In genomic region chrIV:2390251-2390672, ce11 we compare ENCODE assay signal across 2 worm cellular contexts.
TF ChIP-seq lines count a peak whose summit lies in the region.

No protein-coding gene starts in this region.

TF ChIP-seq in whole organism, L2 larva, 48 proteins besides CTCF, POLR2A, EP300 and RAD21 (continued from another document):
- peak; percentile 37 for TF ChIP-seq nhr-21 (tag; optimal IDR thresholded peaks at IDR 0.05; lab: Kevin White, UChicago)
- TF ChIP-seq ztf-1 (GFP tag; conservative IDR thresholded peaks at IDR 0.05; lab: Robert Waterston, UW): no peak
- peak; percentile 52 for TF ChIP-seq gmeb-1 (tag; optimal IDR thresholded peaks at IDR 0.05; lab: Kevin White, UChicago)
- no peak for TF ChIP-seq nhr-10 (tag; optimal IDR thresholded peaks at IDR 0.05; lab: Kevin White, UChicago)
- no peak for TF ChIP-seq sma-9 (GFP tag; optimal IDR thresholded peaks at IDR 0.05; lab: Kevin White, UChicago)
- TF ChIP-seq sma-9 (tag; optimal IDR thresholded peaks at IDR 0.05; lab: Kevin White, UChicago): no peak
- TF ChIP-seq dmd-4 (tag; optimal IDR thresholded peaks at IDR 0.05; lab: Kevin White, UChicago): no peak
- TF ChIP-seq ama-1 (optimal IDR thresholded peaks at IDR 0.05; lab: Kevin White, UChicago): no peak
- no peak for TF ChIP-seq nhr-23 (tag; optimal IDR thresholded peaks at IDR 0.05; lab: Kevin White, UChicago)
- no peak for TF ChIP-seq unc-62 (GFP tag; optimal IDR thresholded peaks at IDR 0.05; lab: Kevin White, UChicago)
- no peak for TF ChIP-seq blmp-1 (tag; optimal IDR thresholded peaks at IDR 0.05; lab: Kevin White, UChicago; ENCODE audit: insufficient read depth)
- TF ChIP-seq lin-39 (tag; optimal IDR thresholded peaks at IDR 0.05; lab: Kevin White, UChicago): no peak
- no peak for TF ChIP-seq lin-11 (tag; optimal IDR thresholded peaks at IDR 0.05; lab: Kevin White, UChicago)
- TF ChIP-seq ztf-11 (tag; optimal IDR thresholded peaks at IDR 0.05; lab: Kevin White, UChicago): no peak
- no peak for TF ChIP-seq C34F6.9 (tag; optimal IDR thresholded peaks at IDR 0.05; lab: Kevin White, UChicago)
- TF ChIP-seq ceh-82 (tag; optimal IDR thresholded peaks at IDR 0.05; lab: Kevin White, UChicago): no peak
- TF ChIP-seq nhr-77 (tag; optimal IDR thresholded peaks at IDR 0.05; lab: Kevin White, UChicago): no peak
- no peak for TF ChIP-seq alr-1 (tag; optimal IDR thresholded peaks at IDR 0.05; lab: Kevin White, UChicago)
- peak; percentile 65 for TF ChIP-seq sma-3 (GFP tag; optimal IDR thresholded peaks at IDR 0.05; lab: Kevin White, UChicago)
- TF ChIP-seq elt-1 (tag; optimal IDR thresholded peaks at IDR 0.05; lab: Kevin White, UChicago): no peak
- TF ChIP-seq ztf-4 (tag; optimal IDR thresholded peaks at IDR 0.05; lab: Kevin White, UChicago): peak; percentile 40
- no peak for TF ChIP-seq nhr-12 (tag; optimal IDR thresholded peaks at IDR 0.05; lab: Kevin White, UChicago)
- TF ChIP-seq elt-3 (tag; optimal IDR thresholded peaks at IDR 0.05; lab: Kevin White, UChicago): no peak
- TF ChIP-seq aly-2 (tag; optimal IDR thresholded peaks at IDR 0.05; lab: Kevin White, UChicago): no peak
- TF ChIP-seq nhr-6 (tag; optimal IDR thresholded peaks at IDR 0.05; lab: Kevin White, UChicago): no peak
TF ChIP-seq in whole organism, L2 larva: peak in this region for 11.

TF ChIP-seq in whole organism, L4 larva, 104 proteins besides CTCF, POLR2A, EP300 and RAD21 (continued from another document):
- TF ChIP-seq pha-4 (GFP tag; IDR thresholded peaks at IDR 0.05; lab: Robert Waterston, UW) (peak; percentile 65; the same call in 1 of the 2 replicates), pha-4 (tag; optimal IDR thresholded peaks at IDR 0.05; lab: Kevin White, UChicago) (no peak), mes-2 (tag; optimal IDR thresholded peaks at IDR 0.05; lab: Kevin White, UChicago; ENCODE audit: poor library complexity, severe bottlenecking) (peak; percentile 30), nhr-76 (tag; optimal IDR thresholded peaks at IDR 0.05; lab: Kevin White, UChicago) (no peak), lin-1 (GFP tag; IDR thresholded peaks at IDR 0.05; lab: Robert Waterston, UW) (peak; percentile 36; the same call in 1 of the 2 replicates), Y48G9A.11 (GFP tag; IDR thresholded peaks at IDR 0.05; lab: Robert Waterston, UW) (peak; percentile 74), nhr-111 (GFP tag; optimal IDR thresholded peaks at IDR 0.05; lab: Kevin White, UChicago) (no peak), ceh-20 (GFP tag; IDR thresholded peaks at IDR 0.05; lab: Robert Waterston, UW) (no peak), snpc-1.2 (GFP tag; IDR thresholded peaks at IDR 0.05; lab: Robert Waterston, UW) (peak; percentile 29; the same call in 1 of the 2 replicates), madf-5 (GFP tag; IDR thresholded peaks at IDR 0.05; lab: Robert Waterston, UW) (0 out of 4 replicates have a peak, but pooled peaks of 1 of the 2 experiments have one; percentile 37), daf-12 (tag; optimal IDR thresholded peaks at IDR 0.05; lab: Kevin White, UChicago) (no peak), daf-19 (GFP tag; conservative IDR thresholded peaks at IDR 0.05; lab: Robert Waterston, UW) (peak; percentile 81; the same call in 1 of the 2 replicates), zip-11 (GFP tag; IDR thresholded peaks at IDR 0.05; lab: Robert Waterston, UW) (no peak), F49E8.2 (tag; optimal IDR thresholded peaks at IDR 0.05; lab: Kevin White, UChicago; ENCODE audit: borderline replicate concordance) (peak; percentile 57), cey-2 (tag; optimal IDR thresholded peaks at IDR 0.05; lab: Kevin White, UChicago; ENCODE audit: borderline replicate concordance, insufficient read depth) (no peak), zfp-3 (GFP tag; conservative IDR thresholded peaks at IDR 0.05; lab: Robert Waterston, UW) (peak; percentile 76; the same call in 1 of the 2 replicates), daf-16 (GFP tag; optimal IDR thresholded peaks at IDR 0.05; lab: Kevin White, UChicago) (peak in 1 of 2 experiments; percentile 22), daf-16 (tag; optimal IDR thresholded peaks at IDR 0.05; lab: Kevin White, UChicago) (no peak), duxl-1 (tag; optimal IDR thresholded peaks at IDR 0.05; lab: Kevin White, UChicago; ENCODE audit: poor library complexity) (peak; percentile 26), nhr-6 (tag; optimal IDR thresholded peaks at IDR 0.05; lab: Kevin White, UChicago) (no peak), dmd-6 (GFP tag; IDR thresholded peaks at IDR 0.05; lab: Robert Waterston, UW) (peak; percentile 18; the same call in 1 of the 2 replicates), mep-1 (tag; optimal IDR thresholded peaks at IDR 0.05; lab: Kevin White, UChicago) (peak; percentile 72), ceh-44 (GFP tag; IDR thresholded peaks at IDR 0.05; lab: Robert Waterston, UW) (no peak), F10B5.3 (tag; optimal IDR thresholded peaks at IDR 0.05; lab: Kevin White, UChicago) (peak; percentile 21), nhr-25 (tag; optimal IDR thresholded peaks at IDR 0.05; lab: Kevin White, UChicago; ENCODE audit: borderline replicate concordance, insufficient read depth) (no peak), Y75B8A.6 (GFP tag; IDR thresholded peaks at IDR 0.05; lab: Robert Waterston, UW) (no peak), ZK546.5 (tag; optimal IDR thresholded peaks at IDR 0.05; lab: Kevin White, UChicago) (no peak), T20F7.1 (GFP tag; optimal IDR thresholded peaks at IDR 0.05; lab: Kevin White, UChicago) (no peak), mxl-3 (GFP tag; optimal IDR thresholded peaks at IDR 0.05; lab: Kevin White, UChicago) (no peak), lin-39 (tag; optimal IDR thresholded peaks at IDR 0.05; lab: Kevin White, UChicago) (no peak), zfp-2 (tag; optimal IDR thresholded peaks at IDR 0.05; lab: Kevin White, UChicago) (no peak), unc-62 (GFP tag; optimal IDR thresholded peaks at IDR 0.05 in 1 of 2; lab: Kevin White, UChicago) (peak in 1 of 2 experiments; percentile 69), unc-62 (tag; optimal IDR thresholded peaks at IDR 0.05; lab: Kevin White, UChicago) (no peak), rbr-2 (tag; optimal IDR thresholded peaks at IDR 0.05; lab: Kevin White, UChicago) (peak; percentile 48), gei-8 (GFP tag; optimal IDR thresholded peaks at IDR 0.05; lab: Kevin White, UChicago) (no peak), D1046.2 (GFP tag; IDR thresholded peaks at IDR 0.05; lab: Robert Waterston, UW) (0 out of 2 replicates have a peak, but pooled peaks have one; percentile 69), tra-1 (GFP tag; IDR thresholded peaks at IDR 0.05; lab: Robert Waterston, UW) (no peak), aha-1 (tag; lab: Kevin White, UChicago) (no peak), lin-29 (GFP tag; IDR thresholded peaks at IDR 0.05; lab: Robert Waterston, UW) (peak; percentile 31; the same call in 1 of the 2 replicates), dmd-8 (GFP tag; IDR thresholded peaks at IDR 0.05; lab: Robert Waterston, UW) (no peak), php-3 (GFP tag; IDR thresholded peaks at IDR 0.05; lab: Robert Waterston, UW) (no peak; the same call in 1 of the 2 replicates), ces-1 (GFP tag; optimal IDR thresholded peaks at IDR 0.05; lab: Kevin White, UChicago) (no peak), mdt-29 (GFP tag; IDR thresholded peaks at IDR 0.05; lab: Robert Waterston, UW) (no peak), mdl-1 (tag; optimal IDR thresholded peaks at IDR 0.05; lab: Kevin White, UChicago) (no peak), nhr-42 (GFP tag; IDR thresholded peaks at IDR 0.05; lab: Robert Waterston, UW) (peak; percentile 69), ctbp-1 (GFP tag; IDR thresholded peaks at IDR 0.05; lab: Robert Waterston, UW) (peak; percentile 45; the same call in 1 of the 2 replicates), sdz-12 (GFP tag; optimal IDR thresholded peaks at IDR 0.05; lab: Kevin White, UChicago) (peak; percentile 58), daf-8 (GFP tag; IDR thresholded peaks at IDR 0.05; lab: Robert Waterston, UW) (no peak), nhr-102 (tag; optimal IDR thresholded peaks at IDR 0.05; lab: Kevin White, UChicago) (peak; percentile 70), lsy-2 (tag; optimal IDR thresholded peaks at IDR 0.05; lab: Kevin White, UChicago) (peak; percentile 26 to 69), Y5F2A.4 (GFP tag; optimal IDR thresholded peaks at IDR 0.05; lab: Kevin White, UChicago) (peak; percentile 2), nhr-41 (GFP tag; IDR thresholded peaks at IDR 0.05; lab: Robert Waterston, UW) (no peak), ceh-62 (tag; optimal IDR thresholded peaks at IDR 0.05; lab: Kevin White, UChicago) (no peak), saeg-2 (GFP tag; IDR thresholded peaks at IDR 0.05; lab: Robert Waterston, UW) (no peak), skn-1 (tag; optimal IDR thresholded peaks at IDR 0.05; lab: Kevin White, UChicago) (no peak), nhr-77 (tag; optimal IDR thresholded peaks at IDR 0.05; lab: Kevin White, UChicago) (peak; percentile 15), pqm-1 (tag; optimal IDR thresholded peaks at IDR 0.05; lab: Kevin White, UChicago) (peak; percentile 7), hlh-11 (tag; optimal IDR thresholded peaks at IDR 0.05; lab: Kevin White, UChicago) (peak; percentile 55), madf-9 (GFP tag; conservative IDR thresholded peaks at IDR 0.05; lab: Robert Waterston, UW) (0 out of 2 replicates have a peak, but pooled peaks have one; percentile 16), snpc-4 (tag; optimal IDR thresholded peaks at IDR 0.05; lab: Kevin White, UChicago) (no peak), ama-1 (optimal IDR thresholded peaks at IDR 0.05; lab: Kevin White, UChicago) (no peak)
